Worm (Caenorhabditis elegans): ENCODE results near the gene F54A3.5.
A peak's percentile ranks its signal among the peaks of the same experiment; 100 is the strongest.

Gene F54A3.5

DNA sequence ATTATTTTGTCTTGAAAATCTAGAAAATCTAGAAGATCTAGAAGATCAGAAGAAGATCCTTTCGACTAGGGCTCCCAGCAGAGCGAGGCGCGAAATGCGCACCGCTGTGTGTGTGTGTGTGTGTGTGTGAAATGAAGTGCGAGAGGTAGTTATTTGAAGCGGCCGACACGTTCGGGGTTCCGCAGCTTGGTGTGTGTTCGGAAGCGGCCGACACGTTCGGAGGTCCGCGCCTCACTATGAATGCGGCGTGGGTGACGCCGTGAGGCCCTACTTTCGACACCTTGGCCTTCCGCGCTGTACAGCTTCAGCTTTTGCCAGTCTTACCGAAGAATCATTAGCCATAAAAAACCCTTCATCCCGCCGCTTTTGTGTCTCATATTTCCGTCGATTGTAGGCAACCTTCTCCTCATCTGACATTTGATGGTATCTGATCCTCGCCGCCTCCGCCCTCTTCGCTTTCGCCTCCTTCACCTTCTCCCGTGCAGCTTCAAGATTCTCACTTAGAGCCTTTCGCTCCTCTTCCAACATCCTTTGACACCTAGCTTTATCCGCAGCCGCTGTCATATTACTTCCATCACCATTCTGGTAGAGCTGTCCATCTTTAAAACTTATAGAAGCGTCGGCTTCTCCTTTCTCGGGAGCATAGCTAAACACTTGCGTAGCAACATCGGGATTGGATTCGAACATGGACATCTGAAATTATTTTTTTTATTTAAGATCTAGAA, 8.4 kb downstream of the F54A3.5 start:
- TF ChIP-seq lin-13 (tag; optimal IDR thresholded peaks at IDR 0.05) = no peak
- TF ChIP-seq sptf-1 (tag; optimal IDR thresholded peaks at IDR 0.05) = no peak
- TF ChIP-seq unc-120 (tag; optimal IDR thresholded peaks at IDR 0.05; ENCODE audit: poor library complexity, severe bottlenecking) = no peak
- TF ChIP-seq zip-8 (tag; optimal IDR thresholded peaks at IDR 0.05) = no peak
- no peak for TF ChIP-seq nhr-237 (tag; optimal IDR thresholded peaks at IDR 0.05)
- no peak for TF ChIP-seq unc-39 (tag; optimal IDR thresholded peaks at IDR 0.05)
- TF ChIP-seq nhr-12 (tag; optimal IDR thresholded peaks at IDR 0.05) = no peak
- TF ChIP-seq ceh-83 (GFP tag; optimal IDR thresholded peaks at IDR 0.05) = no peak

DNA sequence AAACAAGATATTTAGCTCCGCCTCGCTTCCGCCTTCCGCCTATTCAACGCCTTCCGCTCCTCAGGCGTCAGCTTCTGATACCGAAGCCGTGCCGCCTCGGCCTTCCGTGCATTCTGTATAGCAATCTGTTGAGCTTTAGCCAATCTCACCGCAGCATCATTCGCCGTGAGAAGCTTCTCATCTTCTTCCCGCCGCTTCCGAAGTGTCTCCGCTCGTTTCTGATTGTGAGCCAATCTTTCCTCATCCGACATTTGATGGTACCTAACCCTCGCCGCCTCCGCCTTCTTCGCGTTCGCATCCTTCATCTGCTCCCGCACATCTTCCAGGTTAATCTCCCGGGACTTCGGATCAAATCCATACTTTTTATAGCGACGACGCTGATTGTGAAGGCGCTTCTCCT, 10.0 kb downstream of the F54A3.5 start:
- TF ChIP-seq mab-5 (tag; optimal IDR thresholded peaks at IDR 0.05) (no peak), nhr-237 (tag; optimal IDR thresholded peaks at IDR 0.05) (no peak), blmp-1 (tag; optimal IDR thresholded peaks at IDR 0.05) (no peak), nhr-2 (tag; optimal IDR thresholded peaks at IDR 0.05) (no peak), lin-32 (GFP tag; optimal IDR thresholded peaks at IDR 0.05) (no peak)

DNA sequence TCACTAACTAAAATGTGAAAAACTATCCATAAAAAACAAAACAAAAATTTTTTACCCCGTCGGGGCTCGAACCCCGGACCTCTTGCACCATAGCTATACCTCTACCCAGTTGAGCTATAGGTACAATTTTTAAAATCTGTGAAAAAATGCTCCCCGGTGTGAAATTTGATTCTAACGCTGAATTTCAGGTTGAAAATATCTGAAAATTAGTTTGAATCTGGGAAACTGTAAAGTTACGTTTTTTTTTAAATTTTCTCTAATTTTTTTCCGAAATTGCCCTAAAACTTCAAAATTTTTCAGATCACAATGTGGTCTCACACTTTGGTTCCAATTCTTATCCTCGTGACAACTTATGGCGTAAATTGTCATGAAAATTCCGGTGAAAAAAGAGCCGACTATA, 17.7 kb downstream of the F54A3.5 start, which contains the start of gene Y59C2A.1:
Gene Y59C2A.1 (plus strand): TSS at position 301 of the 400 bp plus-strand sequence.
- TF ChIP-seq lsy-2 (tag; optimal IDR thresholded peaks at IDR 0.05) (no peak), ces-1 (GFP tag; optimal IDR thresholded peaks at IDR 0.05) (no peak), M03D4.4 (tag; optimal IDR thresholded peaks at IDR 0.05) (no peak), blmp-1 (tag; optimal IDR thresholded peaks at IDR 0.05) (no peak), unc-39 (tag; optimal IDR thresholded peaks at IDR 0.05) (no peak), drap-1 (GFP tag; optimal IDR thresholded peaks at IDR 0.05) (no peak), mep-1 (tag; optimal IDR thresholded peaks at IDR 0.05) (no peak), ceh-43 (GFP tag; optimal IDR thresholded peaks at IDR 0.05) (no peak), ceh-39 (tag; optimal IDR thresholded peaks at IDR 0.05) (no peak), mls-2 (tag; optimal IDR thresholded peaks at IDR 0.05) (no peak)

DNA sequence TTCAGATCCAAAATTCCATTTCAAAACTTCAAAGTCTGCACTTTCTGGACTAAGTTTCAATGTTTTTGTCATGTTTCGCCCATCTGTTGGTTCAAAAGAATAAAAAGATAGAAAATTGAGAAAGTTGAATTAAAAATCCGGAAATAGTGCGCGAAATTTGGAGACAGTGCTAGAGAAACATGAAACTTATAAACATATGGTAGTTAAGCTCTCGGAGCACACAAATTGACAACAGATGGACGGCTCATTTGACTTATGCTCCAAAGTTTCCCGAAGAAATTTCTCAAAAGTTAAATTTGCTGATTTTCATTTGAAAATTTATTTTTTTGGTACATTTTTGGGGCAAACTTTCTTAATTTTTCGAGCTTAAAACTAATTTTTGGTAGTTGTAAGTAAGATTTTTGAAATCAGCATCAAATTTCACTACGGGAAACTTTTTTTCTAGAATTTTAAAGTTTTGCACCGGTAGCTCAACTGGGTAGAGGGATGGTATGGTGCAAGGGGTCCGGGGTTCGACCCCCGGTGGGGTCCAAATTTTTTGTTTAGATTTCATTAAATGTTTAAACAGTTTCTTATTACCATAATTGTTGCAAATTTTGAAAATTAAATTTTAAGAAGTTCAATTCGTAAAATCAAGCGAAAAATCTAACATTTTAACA, 19.3 kb downstream of the F54A3.5 start:
- TF ChIP-seq unc-39 (tag; optimal IDR thresholded peaks at IDR 0.05) (no peak), mls-2 (tag; optimal IDR thresholded peaks at IDR 0.05) (no peak)

DNA sequence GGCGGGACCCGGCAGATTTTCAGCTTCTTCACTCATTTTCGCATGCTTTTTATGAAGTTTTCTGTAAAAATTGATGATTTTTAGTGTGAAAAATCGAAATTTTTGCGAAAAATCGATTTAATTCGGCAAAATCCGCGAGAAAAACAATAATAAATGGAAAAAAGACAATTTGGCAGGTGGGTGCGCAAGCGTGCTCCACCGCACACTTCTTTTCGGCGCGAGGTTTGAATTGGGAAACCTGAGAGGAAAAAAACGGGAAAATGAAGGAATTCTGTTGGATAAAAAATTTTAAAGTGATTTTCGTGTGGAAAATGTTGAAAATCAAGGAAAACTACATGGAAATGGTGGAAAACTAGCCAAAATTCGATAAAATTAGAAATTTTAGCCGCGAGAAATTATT, 21.4 kb downstream of the F54A3.5 start, which contains the start of gene Y59C2A.2:
Gene Y59C2A.2 (minus strand): TSS at position 61 of the 400 bp plus-strand sequence.
- TF ChIP-seq unc-39 (tag; optimal IDR thresholded peaks at IDR 0.05) = no peak
- TF ChIP-seq lin-32 (GFP tag; optimal IDR thresholded peaks at IDR 0.05) = no peak
- TF ChIP-seq elt-1 (tag; optimal IDR thresholded peaks at IDR 0.05; ENCODE audit: borderline replicate concordance, insufficient read depth) = no peak
- no peak for TF ChIP-seq cnd-1 (tag; optimal IDR thresholded peaks at IDR 0.05)
- no peak for TF ChIP-seq nhr-28 (tag; optimal IDR thresholded peaks at IDR 0.05)
- no peak for TF ChIP-seq sem-2 (GFP tag; optimal IDR thresholded peaks at IDR 0.05)
- TF ChIP-seq M03D4.4 (tag; optimal IDR thresholded peaks at IDR 0.05) = no peak
- no peak for TF ChIP-seq sptf-1 (tag; optimal IDR thresholded peaks at IDR 0.05)
- TF ChIP-seq ceh-83 (GFP tag; optimal IDR thresholded peaks at IDR 0.05) = peak; percentile 14
- TF ChIP-seq flh-1 (GFP tag; optimal IDR thresholded peaks at IDR 0.05) = no peak
- no peak for TF ChIP-seq bed-3 (GFP tag; optimal IDR thresholded peaks at IDR 0.05)
- TF ChIP-seq lin-13 (tag; optimal IDR thresholded peaks at IDR 0.05) = peak; percentile 34
- no peak for TF ChIP-seq nhr-2 (tag; optimal IDR thresholded peaks at IDR 0.05)
- TF ChIP-seq unc-120 (tag; optimal IDR thresholded peaks at IDR 0.05; ENCODE audit: poor library complexity, severe bottlenecking) = no peak
- TF ChIP-seq nhr-237 (tag; optimal IDR thresholded peaks at IDR 0.05) = peak; percentile 34
- TF ChIP-seq pha-4 (tag; optimal IDR thresholded peaks at IDR 0.05) = no peak
- TF ChIP-seq ham-2 (GFP tag; optimal IDR thresholded peaks at IDR 0.05) = no peak
- TF ChIP-seq unc-62 (GFP tag; optimal IDR thresholded peaks at IDR 0.05) = no peak
- TF ChIP-seq snpc-4 (tag; optimal IDR thresholded peaks at IDR 0.05) = no peak
- peak; percentile 17 for TF ChIP-seq hlh-1 (tag; optimal IDR thresholded peaks at IDR 0.05)
- peak; percentile 85 for TF ChIP-seq mep-1 (tag; optimal IDR thresholded peaks at IDR 0.05)
- TF ChIP-seq zip-8 (tag; optimal IDR thresholded peaks at IDR 0.05) = no peak
- TF ChIP-seq nhr-12 (tag; optimal IDR thresholded peaks at IDR 0.05) = no peak
- peak; percentile 34 for TF ChIP-seq lsy-2 (tag; optimal IDR thresholded peaks at IDR 0.05)

Data from whole organism, mixed stage, embryonic.